Worm (Caenorhabditis elegans): ENCODE measurements around the gene dhs-23.
A peak's percentile ranks its signal among the peaks of the same experiment; 100 is the strongest.

DNA sequence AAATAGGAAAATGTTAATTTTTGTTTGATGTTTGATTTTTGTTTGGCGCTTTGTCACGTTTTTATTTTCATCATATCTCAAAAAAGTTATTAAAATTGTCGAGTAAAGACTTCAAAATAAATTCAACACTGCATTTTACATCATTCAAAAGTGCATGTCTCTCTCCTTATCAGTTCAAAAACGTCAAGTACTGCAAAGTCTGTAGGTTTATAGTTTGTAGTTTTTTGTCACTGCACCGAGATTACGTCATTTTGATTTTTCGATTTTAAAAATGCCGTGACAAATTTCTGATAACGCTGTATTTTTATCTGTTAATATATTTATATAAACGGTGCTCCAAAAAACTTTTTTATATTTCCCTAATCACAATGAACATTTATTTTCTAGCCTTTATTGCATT lies 26.4 kb upstream of the dhs-23 start, which contains the start of gene C29F3.7:
- peak in 1 of 2 experiments; percentile 77 for TF ChIP-seq mdl-1 (tag; optimal IDR thresholded peaks at IDR 0.05)
- no peak for TF ChIP-seq daf-12 (tag; optimal IDR thresholded peaks at IDR 0.05)
- no peak for TF ChIP-seq snpc-4 (tag; optimal IDR thresholded peaks at IDR 0.05)

All from whole organism, L4 larva.